Worm (Caenorhabditis elegans): ENCODE results near the gene Y67D8B.5.

DNA sequence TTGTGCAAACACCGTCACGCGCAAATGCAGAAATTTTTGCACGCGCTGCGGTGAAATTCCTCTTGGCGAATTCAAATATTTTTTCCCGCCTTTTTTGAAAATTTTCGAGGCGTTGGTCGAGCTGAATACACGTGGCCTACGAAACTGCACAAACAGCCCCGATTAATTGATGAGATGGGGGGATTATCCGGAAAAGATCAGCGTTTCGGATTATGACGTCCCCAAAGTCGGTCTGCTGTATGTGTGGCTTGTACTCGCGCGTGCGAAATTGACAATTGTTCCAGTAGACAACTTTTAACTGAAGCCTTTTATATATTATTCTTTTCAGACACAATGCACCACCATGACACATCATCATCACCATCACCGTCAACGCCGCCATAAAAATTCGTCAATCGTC, 49.9 kb downstream of the Y67D8B.5 start:
- TF ChIP-seq flt-1 (GFP tag; IDR thresholded peaks at IDR 0.05) (no peak), cog-1 (tag; optimal IDR thresholded peaks at IDR 0.05) (no peak), ztf-23 (GFP tag; IDR thresholded peaks at IDR 0.05) (no peak), ztf-29 (GFP tag; IDR thresholded peaks at IDR 0.05) (no peak), tab-1 (GFP tag; IDR thresholded peaks at IDR 0.05) (no peak), T22C8.4 (GFP tag; IDR thresholded peaks at IDR 0.05) (no peak), med-1 (GFP tag; optimal IDR thresholded peaks at IDR 0.05; ENCODE audit: insufficient read depth) (no peak)
